Fruit fly (Drosophila melanogaster) whole organism, embryonic: ENCODE measurements around the gene fzo.

Source experiments
- Bteb2 ChIP-seq: fragments of 200-800 bp; sonication (Bioruptor generic); optimal IDR thresholded peaks from 2 replicates; lab custom pipeline; 2016; ENCODE audit warnings: missing biosample characterization, missing genetic modification characterization
- CG12391 ChIP-seq: fragments of 200-800 bp; sonication (Bioruptor generic); optimal IDR thresholded peaks from 3 replicates; lab custom pipeline; 2018; ENCODE audit warnings: missing biosample characterization, mild to moderate bottlenecking, missing genetic modification characterization, moderate library complexity
- CG13296 ChIP-seq: fragments of 200-800 bp; sonication (Bioruptor generic); optimal IDR thresholded peaks from 3 replicates; lab custom pipeline; 2018; ENCODE audit warnings: missing biosample characterization, mild to moderate bottlenecking, missing genetic modification characterization
- CG14441 ChIP-seq: fragments of 200-800 bp; sonication (Bioruptor generic); IDR thresholded peaks from 2 replicates; pipeline ENCODE4 v1.3.6; 2022; ENCODE audit warnings: missing biosample characterization, missing genetic modification characterization
- CG16863 ChIP-seq: fragments of 200-800 bp; sonication (Bioruptor generic); optimal IDR thresholded peaks from 3 replicates; lab custom pipeline; 2016; ENCODE audit warnings: missing biosample characterization, missing genetic modification characterization
- CG17612 ChIP-seq: fragments of 200-800 bp; sonication (Bioruptor generic); IDR thresholded peaks from 2 replicates; pipeline ENCODE4 v1.3.6; 2022; ENCODE audit warnings: missing biosample characterization, missing genetic modification characterization
- CG2129 ChIP-seq: fragments of 200-800 bp; sonication (Bioruptor generic); IDR thresholded peaks from 2 replicates; pipeline ENCODE4 v1.3.6; 2022; ENCODE audit warnings: missing biosample characterization, missing genetic modification characterization; ENCODE audit not compliant: partially characterized antibody
- CG2712 ChIP-seq: fragments of 200-800 bp; optimal IDR thresholded peaks from 3 replicates; lab custom pipeline; 2019; ENCODE audit warnings: missing biosample characterization, mild to moderate bottlenecking, missing genetic modification characterization, moderate library complexity
- CG31224 ChIP-seq: fragments of 200-800 bp; sonication (Bioruptor generic); IDR thresholded peaks from 2 replicates; pipeline ENCODE4 v1.3.6; 2022; ENCODE audit warnings: missing biosample characterization, missing genetic modification characterization
- CG31365 ChIP-seq: fragments of 200-800 bp; sonication (Bioruptor generic); optimal IDR thresholded peaks from 2 replicates; lab custom pipeline; 2018; ENCODE audit warnings: missing biosample characterization, mild to moderate bottlenecking, missing genetic modification characterization
- CG32767 ChIP-seq: fragments of 200-800 bp; sonication (Bioruptor generic); IDR thresholded peaks from 2 replicates; pipeline ENCODE4 v1.3.6; 2022; ENCODE audit warnings: missing biosample characterization, missing genetic modification characterization
- CG32772 ChIP-seq: fragments of 200-800 bp; sonication (Bioruptor generic); IDR thresholded peaks from 2 replicates; pipeline ENCODE4 v1.3.6; 2022; ENCODE audit warnings: missing biosample characterization, missing genetic modification characterization
- CG34224 ChIP-seq: fragments of 200-800 bp; sonication (Bioruptor generic); IDR thresholded peaks from 3 replicates; pipeline ENCODE4 v1.3.6; 2022; ENCODE audit warnings: missing biosample characterization, missing genetic modification characterization; ENCODE audit not compliant: partially characterized antibody
- CG3726 ChIP-seq: fragments of 200-800 bp; sonication (Bioruptor generic); IDR thresholded peaks from 3 replicates; pipeline ENCODE4, ENCODE4 v1.3.6; 2022; ENCODE audit warnings: missing biosample characterization, missing genetic modification characterization
- CG6254 ChIP-seq: fragments of 200-800 bp; sonication (Bioruptor generic); optimal IDR thresholded peaks from 3 replicates; lab custom pipeline; 2017; ENCODE audit warnings: mild to moderate bottlenecking, missing biosample characterization, missing genetic modification reagents, missing genetic modification characterization
- CG7928 ChIP-seq: fragments of 200-800 bp; sonication (Bioruptor generic); optimal IDR thresholded peaks from 2 replicates; lab custom pipeline; 2017; ENCODE audit warnings: missing biosample characterization, mild to moderate bottlenecking, missing genetic modification characterization
- CkIIα-i1 ChIP-seq: fragments of 200-800 bp; sonication (Bioruptor generic); IDR thresholded peaks from 2 replicates; pipeline ENCODE4 v1.3.6; 2022; ENCODE audit warnings: missing biosample characterization, missing genetic modification characterization
- D19A ChIP-seq: fragments of 200-800 bp; optimal IDR thresholded peaks from 3 replicates; lab custom pipeline; 2019; ENCODE audit warnings: missing biosample characterization, mild to moderate bottlenecking, missing genetic modification characterization, moderate library complexity
- Dref ChIP-seq: fragments of 200-800 bp; sonication (Bioruptor generic); IDR thresholded peaks from 2 replicates; pipeline ENCODE4 v1.3.6; 2022; ENCODE audit warnings: missing biosample characterization, missing genetic modification characterization
- Drgx ChIP-seq: fragments of 200-800 bp; sonication (Bioruptor generic); IDR thresholded peaks from 2 replicates; pipeline ENCODE4 v1.3.6; 2022; ENCODE audit warnings: missing biosample characterization, missing genetic modification characterization
- E2f2 ChIP-seq: fragments of 200-800 bp; sonication (Bioruptor generic); IDR thresholded peaks from 2 replicates; pipeline ENCODE4 v1.3.6; 2022; ENCODE audit warnings: missing biosample characterization, missing genetic modification characterization
- Ets65A ChIP-seq: fragments of 200-800 bp; sonication (Bioruptor generic); peaks from one replicate; lab custom pipeline; 2016; ENCODE audit warnings: missing biosample characterization, missing genetic modification characterization
- Fer2 ChIP-seq: fragments of 200-800 bp; sonication (Bioruptor generic); optimal IDR thresholded peaks from 2 replicates; lab custom pipeline; 2018; ENCODE audit warnings: missing biosample characterization, mild to moderate bottlenecking, missing genetic modification characterization, moderate library complexity
- Hey ChIP-seq: fragments of 200-800 bp; sonication (Bioruptor generic); optimal IDR thresholded peaks from 3 replicates; lab custom pipeline; 2018; ENCODE audit warnings: missing biosample characterization, mild to moderate bottlenecking, missing genetic modification characterization
- Hr3 ChIP-seq: fragments of 200-800 bp; sonication (Bioruptor generic); optimal IDR thresholded peaks from 3 replicates; lab custom pipeline; 2016; ENCODE audit warnings: missing biosample characterization, missing genetic modification characterization
- Hr51 ChIP-seq, 2 experiments: fragments of 200-800 bp; sonication (Bioruptor generic); optimal IDR thresholded peaks; 2 replicates in 1 of 2; 3 replicates in 1 of 2; lab custom pipeline; 2016 to 2018; ENCODE audit warnings: missing biosample characterization in 2 of 2, missing genetic modification characterization in 2 of 2, mild to moderate bottlenecking in 1 of 2, moderate library complexity in 1 of 2
- Mad ChIP-seq: fragments of 200-800 bp; sonication (Bioruptor generic); optimal IDR thresholded peaks from 2 replicates; lab custom pipeline; 2016; ENCODE audit warnings: missing biosample characterization, missing genetic modification characterization
- PHDP ChIP-seq: fragments of 200-800 bp; sonication (Bioruptor generic); optimal IDR thresholded peaks from 3 replicates; lab custom pipeline; 2018; ENCODE audit warnings: missing biosample characterization, mild to moderate bottlenecking, missing genetic modification characterization, moderate library complexity
- abd-A ChIP-seq: fragments of 200-800 bp; sonication (Bioruptor generic); optimal IDR thresholded peaks from 3 replicates; lab custom pipeline; 2019; ENCODE audit warnings: missing biosample characterization, mild to moderate bottlenecking, missing genetic modification characterization, moderate library complexity
- bowl ChIP-seq: fragments of 200-800 bp; sonication (Bioruptor generic); IDR thresholded peaks from 2 replicates; pipeline ENCODE4 v1.3.6; 2022; ENCODE audit warnings: missing biosample characterization, missing genetic modification characterization
- dati ChIP-seq: fragments of 200-800 bp; sonication (Bioruptor generic); IDR thresholded peaks from 2 replicates; pipeline ENCODE4 v1.3.6; 2022; ENCODE audit warnings: missing biosample characterization, missing genetic modification characterization
- en ChIP-seq: fragments of 200-800 bp; sonication (Bioruptor generic); optimal IDR thresholded peaks from 2 replicates; lab custom pipeline; 2016; ENCODE audit warnings: missing biosample characterization, missing genetic modification characterization
- eyg ChIP-seq: fragments of 200-800 bp; sonication (Bioruptor generic); optimal IDR thresholded peaks from 3 replicates; lab custom pipeline; 2016; ENCODE audit warnings: missing biosample characterization, missing genetic modification characterization
- fd102C ChIP-seq: fragments of 200-800 bp; sonication (Bioruptor generic); optimal IDR thresholded peaks from 2 replicates; lab custom pipeline; 2018; ENCODE audit warnings: missing biosample characterization, mild to moderate bottlenecking, missing genetic modification characterization, moderate library complexity
- gcm2 ChIP-seq: fragments of 200-800 bp; sonication (Bioruptor generic); optimal IDR thresholded peaks from 2 replicates; lab custom pipeline; 2016; ENCODE audit warnings: missing biosample characterization, missing genetic modification characterization
- gem ChIP-seq: fragments of 200-800 bp; sonication (Bioruptor generic); optimal IDR thresholded peaks from 2 replicates; lab custom pipeline; 2019; ENCODE audit warnings: missing biosample characterization, mild to moderate bottlenecking, missing genetic modification characterization, moderate library complexity
- kah ChIP-seq: fragments of 200-800 bp; sonication (Bioruptor generic); optimal IDR thresholded peaks from 2 replicates; lab custom pipeline; 2018; ENCODE audit warnings: missing biosample characterization, mild to moderate bottlenecking, missing genetic modification characterization
- kni ChIP-seq: fragments of 200-800 bp; sonication (Bioruptor generic); optimal IDR thresholded peaks from 3 replicates; lab custom pipeline; 2017; ENCODE audit warnings: mild to moderate bottlenecking, missing biosample characterization, missing genetic modification reagents, missing genetic modification characterization
- nerfin-2 ChIP-seq: fragments of 200-800 bp; sonication (Bioruptor generic); IDR thresholded peaks from 2 replicates; pipeline ENCODE4 v1.3.6; 2022; ENCODE audit warnings: missing biosample characterization, missing genetic modification characterization; ENCODE audit not compliant: partially characterized antibody
- nmo ChIP-seq: fragments of 200-800 bp; sonication (Bioruptor generic); optimal IDR thresholded peaks from 2 replicates; lab custom pipeline; 2018; ENCODE audit warnings: missing biosample characterization, mild to moderate bottlenecking, missing genetic modification characterization, moderate library complexity
- pb ChIP-seq: fragments of 200-800 bp; sonication (Bioruptor generic); optimal IDR thresholded peaks from 3 replicates; lab custom pipeline; 2016; ENCODE audit warnings: missing biosample characterization, missing genetic modification characterization
- rib ChIP-seq: fragments of 200-800 bp; sonication (Bioruptor generic); IDR thresholded peaks from 2 replicates; pipeline ENCODE4 v1.3.6; 2022; ENCODE audit warnings: missing biosample characterization, missing genetic modification characterization
- row ChIP-seq: fragments of 200-800 bp; sonication (Bioruptor generic); IDR thresholded peaks from 3 replicates; pipeline ENCODE4 v1.3.6; 2022; ENCODE audit warnings: missing biosample characterization, missing genetic modification characterization
- salm ChIP-seq: fragments of 200-800 bp; sonication (Bioruptor generic); optimal IDR thresholded peaks from 2 replicates; lab custom pipeline; 2018; ENCODE audit warnings: missing biosample characterization, mild to moderate bottlenecking, missing genetic modification characterization
- sima ChIP-seq: fragments of 200-800 bp; sonication (Bioruptor generic); optimal IDR thresholded peaks from 2 replicates; lab custom pipeline; 2016; ENCODE audit warnings: missing biosample characterization, missing genetic modification characterization
- stwl ChIP-seq: fragments of 200-800 bp; sonication (Bioruptor generic); optimal IDR thresholded peaks from 3 replicates; lab custom pipeline; 2018; ENCODE audit warnings: missing biosample characterization, mild to moderate bottlenecking, missing genetic modification characterization, moderate library complexity
- tgo ChIP-seq: fragments of 200-800 bp; sonication (Bioruptor generic); IDR thresholded peaks from 3 replicates; pipeline ENCODE4 v1.3.6; 2022; ENCODE audit warnings: missing biosample characterization, missing genetic modification characterization
- tin ChIP-seq: fragments of 200-800 bp; sonication (Bioruptor generic); optimal IDR thresholded peaks from 3 replicates; lab custom pipeline; 2016; ENCODE audit warnings: missing biosample characterization, missing genetic modification characterization
- tup ChIP-seq: fragments of 200-800 bp; sonication (Bioruptor generic); optimal IDR thresholded peaks from 2 replicates; lab custom pipeline; 2016; ENCODE audit warnings: missing biosample characterization, mild to moderate bottlenecking, missing genetic modification characterization, moderate library complexity
- unc-4 ChIP-seq: fragments of 200-800 bp; sonication (Bioruptor generic); IDR thresholded peaks from 2 replicates; pipeline ENCODE4 v1.3.6; 2022; ENCODE audit warnings: missing biosample characterization, missing genetic modification characterization; ENCODE audit not compliant: partially characterized antibody
- yki ChIP-seq: fragments of >200 bp; optimal IDR thresholded peaks from 3 replicates; lab custom pipeline; 2018

Gene fzo

dm6 chr3R:23156865-23157515 is 46.8 kb downstream of the fzo start (continued):
- TF ChIP-seq CG7928 (GFP tag; lab: Kevin White, UChicago) = no peak
- no peak for TF ChIP-seq CG31365 (tag; lab: Kevin White, UChicago)
- TF ChIP-seq CG32767 = peak; percentile 99
- TF ChIP-seq bowl = no peak
- TF ChIP-seq unc-4 = no peak
- TF ChIP-seq gem = no peak
- no peak for TF ChIP-seq sima (GFP tag; lab: Kevin White, UChicago)
- TF ChIP-seq D19A (tag; lab: Kevin White, UChicago) = no peak
- peak; percentile 21 for TF ChIP-seq CG2712 (tag; lab: Kevin White, UChicago)
- TF ChIP-seq CG34224 (GFP tag; lab: Robert Waterston, UW) = no peak; the same call in 2 of the 3 replicates
- no peak for TF ChIP-seq Bteb2 (GFP tag; lab: Kevin White, UChicago)
- peak; percentile 83 for TF ChIP-seq kah
- TF ChIP-seq row (GFP tag; lab: Robert Waterston, UW) = no peak
- no peak for TF ChIP-seq CG6254
- TF ChIP-seq Dref (GFP tag; lab: Robert Waterston, UW) = no peak
- TF ChIP-seq kni (GFP tag; lab: Kevin White, UChicago) = peak; percentile 80
- no peak for TF ChIP-seq eyg (GFP tag; lab: Kevin White, UChicago)
- TF ChIP-seq Hr3 (GFP tag; lab: Kevin White, UChicago) = no peak
- no peak for TF ChIP-seq pb (GFP tag; lab: Kevin White, UChicago)
- no peak for TF ChIP-seq Fer2
- no peak for TF ChIP-seq dati (GFP tag; lab: Robert Waterston, UW)
- TF ChIP-seq Drgx (GFP tag; lab: Robert Waterston, UW) = no peak
- TF ChIP-seq tin = no peak
- no peak for TF ChIP-seq CG13296
- TF ChIP-seq CG12391 = no peak
- TF ChIP-seq CG3726 (GFP tag; lab: Robert Waterston, UW) = no peak
- no peak for TF ChIP-seq en
- peak; percentile 91 for TF ChIP-seq abd-A (tag; lab: Kevin White, UChicago)
- no peak for TF ChIP-seq stwl (tag; lab: Kevin White, UChicago)
- peak; percentile 2 for TF ChIP-seq PHDP
- no peak for TF ChIP-seq CG31224
- TF ChIP-seq tgo (GFP tag; lab: Robert Waterston, UW) = no peak
- TF ChIP-seq CkIIα-i1 (GFP tag; lab: Robert Waterston, UW) = no peak
- no peak for TF ChIP-seq nerfin-2 (GFP tag; lab: Robert Waterston, UW)
- TF ChIP-seq CG17612 (GFP tag; lab: Robert Waterston, UW) = no peak
- no peak for TF ChIP-seq CG14441 (GFP tag; lab: Robert Waterston, UW)
- no peak for TF ChIP-seq tup (GFP tag; lab: Kevin White, UChicago)
- TF ChIP-seq Hr51 (GFP tag; optimal IDR thresholded peaks at IDR 0.05; lab: Kevin White, UChicago) = peak in 1 of 2 experiments; percentile 50
- no peak for TF ChIP-seq fd102C (GFP tag; lab: Kevin White, UChicago)
- TF ChIP-seq rib (GFP tag; lab: Robert Waterston, UW) = peak; percentile 71; the same call in 1 of the 2 replicates
- TF ChIP-seq Hey (tag; lab: Kevin White, UChicago) = peak; percentile 54
- no peak for TF ChIP-seq CG32772 (GFP tag; lab: Robert Waterston, UW)
- TF ChIP-seq Mad (GFP tag; lab: Kevin White, UChicago) = no peak
- no peak for TF ChIP-seq Ets65A (GFP tag; lab: Kevin White, UChicago)
- TF ChIP-seq yki = no peak
- peak; percentile 14; the same call in 1 of the 2 replicates for TF ChIP-seq E2f2 (GFP tag; lab: Robert Waterston, UW)
- TF ChIP-seq nmo = peak; percentile 46
- TF ChIP-seq CG16863 (GFP tag; lab: Kevin White, UChicago) = no peak
- TF ChIP-seq salm (tag; lab: Kevin White, UChicago) = no peak
- TF ChIP-seq CG2129 (GFP tag; lab: Robert Waterston, UW) = no peak
- TF ChIP-seq gcm2 (GFP tag; lab: Kevin White, UChicago) = no peak
